Fruit fly (Drosophila melanogaster): Measurements from ENCODE around the gene CG5707.

The CG5707 gene

DNA sequence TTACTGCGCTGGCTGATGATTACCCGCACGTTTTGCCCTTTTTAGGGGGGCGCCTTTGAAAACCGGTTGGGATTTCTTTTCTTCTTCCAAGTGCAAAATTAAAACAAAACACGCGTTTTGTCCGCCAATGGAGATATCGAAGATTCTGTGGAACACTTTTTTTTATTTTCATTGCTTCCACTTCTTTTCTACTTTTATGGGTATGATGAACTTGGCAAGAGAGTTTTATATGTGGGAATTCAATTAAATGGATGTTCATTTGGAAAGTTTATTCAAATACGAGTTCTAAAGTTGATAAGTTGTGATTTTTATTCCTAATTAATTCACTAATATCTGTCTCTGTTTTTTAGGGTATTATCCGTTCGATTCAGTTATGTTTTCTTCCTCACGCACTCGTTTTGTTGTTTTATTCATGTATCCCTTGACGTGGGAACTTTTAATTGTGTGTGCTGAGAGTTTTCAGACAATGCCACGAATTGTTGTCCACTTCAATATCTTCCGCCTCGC lies 27.9 kb downstream of the CG5707 start (continued):
- TF ChIP-seq otp (GFP tag; IDR thresholded peaks at IDR 0.05): peak; percentile 59; the same call in 1 of the 3 replicates
- TF ChIP-seq ap (GFP tag; IDR thresholded peaks at IDR 0.05): 0 out of 2 replicates have a peak, but pooled peaks have one; percentile 16
- no peak for TF ChIP-seq Doc3 (GFP tag; IDR thresholded peaks at IDR 0.05; ENCODE audit: partially characterized antibody)
- no peak for TF ChIP-seq caup (GFP tag; optimal IDR thresholded peaks at IDR 0.05; ENCODE audit: severe bottlenecking)
- no peak for TF ChIP-seq sob (GFP tag; IDR thresholded peaks at IDR 0.05)
- peak; percentile 40 for TF ChIP-seq CG7839 (tag; optimal IDR thresholded peaks at IDR 0.05)
- TF ChIP-seq scrt (GFP tag; optimal IDR thresholded peaks at IDR 0.05): no peak
- TF ChIP-seq Sry-δ (GFP tag; optimal IDR thresholded peaks at IDR 0.05): no peak
- TF ChIP-seq CG17328 (GFP tag; IDR thresholded peaks at IDR 0.05): peak; percentile 56
- no peak for TF ChIP-seq CG11723 (GFP tag; optimal IDR thresholded peaks at IDR 0.05)
- TF ChIP-seq jigr1 (GFP tag; IDR thresholded peaks at IDR 0.05): no peak
- no peak for TF ChIP-seq CG11085 (GFP tag; IDR thresholded peaks at IDR 0.05)
- TF ChIP-seq B-H2 (GFP tag; optimal IDR thresholded peaks at IDR 0.05): no peak
- TF ChIP-seq ssp (GFP tag; IDR thresholded peaks at IDR 0.05): 0 out of 2 replicates have a peak, but pooled peaks have one; percentile 49
- no peak for TF ChIP-seq HHEX (GFP tag; optimal IDR thresholded peaks at IDR 0.05)
- TF ChIP-seq ham (GFP tag; IDR thresholded peaks at IDR 0.05): no peak
- no peak for TF ChIP-seq Poxn (GFP tag; IDR thresholded peaks at IDR 0.05)
- TF ChIP-seq eyg (GFP tag; optimal IDR thresholded peaks at IDR 0.05): no peak
- peak; percentile 52 for TF ChIP-seq CG5245 (GFP tag; optimal IDR thresholded peaks at IDR 0.05)
- no peak for TF ChIP-seq zen2 (GFP tag; IDR thresholded peaks at IDR 0.05; ENCODE audit: partially characterized antibody)
- no peak for TF ChIP-seq psq (GFP tag; optimal IDR thresholded peaks at IDR 0.05)
- TF ChIP-seq Gsc (GFP tag; IDR thresholded peaks at IDR 0.05): 0 out of 2 replicates have a peak, but pooled peaks have one; percentile 11
- TF ChIP-seq bbx (GFP tag; IDR thresholded peaks at IDR 0.05; ENCODE audit: partially characterized antibody): no peak
- TF ChIP-seq Mes4 (GFP tag; optimal IDR thresholded peaks at IDR 0.05): no peak
- no peak for TF ChIP-seq CG11456 (GFP tag; IDR thresholded peaks at IDR 0.05)
- TF ChIP-seq CrebB (tag; optimal IDR thresholded peaks at IDR 0.05): no peak
- TF ChIP-seq HmgZ (tag; optimal IDR thresholded peaks at IDR 0.05): no peak
- no peak; the same call in 1 of the 2 replicates for TF ChIP-seq ranshi (GFP tag; IDR thresholded peaks at IDR 0.05)
- TF ChIP-seq CG12299 (tag; optimal IDR thresholded peaks at IDR 0.05): no peak
- TF ChIP-seq vnd (GFP tag; IDR thresholded peaks at IDR 0.05; ENCODE audit: partially characterized antibody): no peak
- no peak for TF ChIP-seq CG6854 (GFP tag; optimal IDR thresholded peaks at IDR 0.05)
- TF ChIP-seq ase (GFP tag; IDR thresholded peaks at IDR 0.05): peak; percentile 53; the same call in 1 of the 3 replicates
- 0 out of 3 replicates have a peak, but pooled peaks have one; percentile 55 for TF ChIP-seq ci (GFP tag; IDR thresholded peaks at IDR 0.05)
- no peak for TF ChIP-seq Sin3A (optimal IDR thresholded peaks at IDR 0.05)
- no peak for TF ChIP-seq HLHmδ (GFP tag; optimal IDR thresholded peaks at IDR 0.05)
- TF ChIP-seq pnt (GFP tag; optimal IDR thresholded peaks at IDR 0.05): peak; percentile 30
- no peak for TF ChIP-seq CG17912 (GFP tag; optimal IDR thresholded peaks at IDR 0.05)
- TF ChIP-seq emc (GFP tag; optimal IDR thresholded peaks at IDR 0.05): no peak
- no peak for TF ChIP-seq CG11398 (GFP tag; optimal IDR thresholded peaks at IDR 0.05)
- peak; percentile 61 for TF ChIP-seq D19A (tag; optimal IDR thresholded peaks at IDR 0.05)
- no peak for TF ChIP-seq kni (GFP tag; optimal IDR thresholded peaks at IDR 0.05)
- TF ChIP-seq Tbp (GFP tag; optimal IDR thresholded peaks at IDR 0.05): no peak
- TF ChIP-seq ato (GFP tag; IDR thresholded peaks at IDR 0.05; ENCODE audit: partially characterized antibody): no peak
- TF ChIP-seq zen (tag; optimal IDR thresholded peaks at IDR 0.05): no peak
- peak; percentile 27; the same call in 2 of the 3 replicates for TF ChIP-seq B-H1 (GFP tag; IDR thresholded peaks at IDR 0.05)
- TF ChIP-seq Ada2b (GFP tag; IDR thresholded peaks at IDR 0.05): peak; percentile 59; the same call in 1 of the 2 replicates
- no peak for TF ChIP-seq Max (GFP tag; optimal IDR thresholded peaks at IDR 0.05)
- no peak for TF ChIP-seq grn (GFP tag; optimal IDR thresholded peaks at IDR 0.05)
- no peak for TF ChIP-seq CG30020 (tag; optimal IDR thresholded peaks at IDR 0.05)
- TF ChIP-seq Awh (GFP tag; IDR thresholded peaks at IDR 0.05): peak; percentile 45; the same call in 1 of the 2 replicates
- no peak for TF ChIP-seq Lhr (GFP tag; optimal IDR thresholded peaks at IDR 0.05)
